Worm (Caenorhabditis elegans): ENCODE measurements around the gene nhl-3.

- TF ChIP-seq dao-5 (tag; optimal IDR thresholded peaks at IDR 0.05) (no peak), W03F9.2 (tag; optimal IDR thresholded peaks at IDR 0.05) (no peak)
These were observed 17.5 kb downstream of the nhl-3 start, which contains the start of the genes W08F4.12 and W08F4.13 for ce11 chrII:584321-584848.
